Worm (Caenorhabditis elegans) whole organism, late embryonic: ENCODE data around the gene C35A5.6.

ENCODE experiments used
- F13H6.1 ChIP-seq: sonication (generic microtip); optimal IDR thresholded peaks from 2 replicates; lab custom pipeline; 2016; ENCODE audit warnings: missing genetic modification characterization, missing compliant biosample characterization
- K09A11.1 ChIP-seq: sonication (generic microtip); optimal IDR thresholded peaks from 2 replicates; lab custom pipeline; 2017; ENCODE audit warnings: antibody characterized with exemption, mild to moderate bottlenecking, missing genetic modification characterization, missing compliant biosample characterization; ENCODE audit not compliant: insufficient read depth
- T23F11.4 ChIP-seq: fragments of 200-800 bp; sonication (Bioruptor generic); optimal IDR thresholded peaks from 2 replicates; lab custom pipeline; 2018; ENCODE audit warnings: mild to moderate bottlenecking, missing genetic modification characterization, missing compliant biosample characterization
- ceh-14 ChIP-seq: sonication (generic microtip); optimal IDR thresholded peaks from 2 replicates; lab custom pipeline; 2016; ENCODE audit warnings: missing genotype, missing genetic modification characterization, missing compliant biosample characterization
- ceh-18 ChIP-seq: sonication (generic microtip); optimal IDR thresholded peaks from 2 replicates; lab custom pipeline; 2016; ENCODE audit warnings: missing genetic modification characterization, missing compliant biosample characterization
- ceh-2 ChIP-seq: sonication (generic microtip); optimal IDR thresholded peaks from 2 replicates; lab custom pipeline; 2016; ENCODE audit warnings: missing genotype, missing genetic modification characterization, missing compliant biosample characterization
- ceh-22 ChIP-seq: sonication (generic microtip); optimal IDR thresholded peaks from 2 replicates; lab custom pipeline; 2017; ENCODE audit warnings: missing biosample characterization, missing genetic modification characterization
- ceh-24 ChIP-seq: sonication (generic microtip); optimal IDR thresholded peaks from 2 replicates; lab custom pipeline; 2016; ENCODE audit warnings: mild to moderate bottlenecking, missing genetic modification characterization, missing compliant biosample characterization
- ceh-30 ChIP-seq: fragments of 150-350 bp; optimal IDR thresholded peaks from 2 replicates; lab custom pipeline; 2014; ENCODE audit warnings: missing biosample characterization, missing genetic modification characterization
- ceh-31 ChIP-seq: sonication (generic microtip); optimal IDR thresholded peaks from 2 replicates; lab custom pipeline; 2016; ENCODE audit warnings: missing genetic modification characterization, missing compliant biosample characterization
- ceh-34 ChIP-seq: sonication (generic microtip); optimal IDR thresholded peaks from 2 replicates; lab custom pipeline; 2016; ENCODE audit warnings: mild to moderate bottlenecking, missing genetic modification characterization, missing compliant biosample characterization
- ceh-48 ChIP-seq: sonication (generic microtip); optimal IDR thresholded peaks from 2 replicates; lab custom pipeline; 2016; ENCODE audit warnings: missing genetic modification characterization, inconsistent platforms, missing compliant biosample characterization
- dmd-4 ChIP-seq: sonication (generic microtip); optimal IDR thresholded peaks from 2 replicates; lab custom pipeline; 2016; ENCODE audit warnings: borderline replicate concordance, missing genetic modification characterization, missing compliant biosample characterization
- dve-1 ChIP-seq: sonication (generic microtip); optimal IDR thresholded peaks from 2 replicates; lab custom pipeline; 2017; ENCODE audit warnings: antibody characterized with exemption, mild to moderate bottlenecking, missing genetic modification characterization, missing compliant biosample characterization
- elt-2 ChIP-seq: sonication (generic microtip); optimal IDR thresholded peaks from 2 replicates; lab custom pipeline; 2016; ENCODE audit warnings: missing genetic modification reagents, missing genetic modification characterization, missing compliant biosample characterization
- elt-4 ChIP-seq: sonication (generic microtip); optimal IDR thresholded peaks from 2 replicates; lab custom pipeline; 2016; ENCODE audit warnings: missing genetic modification characterization, missing compliant biosample characterization
- ets-4 ChIP-seq: sonication (generic microtip); optimal IDR thresholded peaks from 2 replicates; lab custom pipeline; 2016; ENCODE audit warnings: missing genetic modification characterization, missing compliant biosample characterization
- eyg-1 ChIP-seq: sonication (generic microtip); optimal IDR thresholded peaks from 2 replicates; lab custom pipeline; 2016; ENCODE audit warnings: missing genotype, missing genetic modification characterization, missing compliant biosample characterization
- hlh-13 ChIP-seq: fragments of 200-800 bp; sonication (Bioruptor generic); optimal IDR thresholded peaks from 2 replicates; lab custom pipeline; 2018; ENCODE audit warnings: mild to moderate bottlenecking, missing genetic modification characterization, missing compliant biosample characterization
- hlh-15 ChIP-seq: sonication (generic microtip); optimal IDR thresholded peaks from 2 replicates; lab custom pipeline; 2016; ENCODE audit warnings: missing genetic modification characterization, missing compliant biosample characterization
- hlh-30 ChIP-seq: sonication (generic microtip); optimal IDR thresholded peaks from 2 replicates; lab custom pipeline; 2017; ENCODE audit warnings: antibody characterized with exemption, missing genetic modification characterization, missing compliant biosample characterization; ENCODE audit not compliant: insufficient read depth
- hlh-8 ChIP-seq: sonication (generic microtip); optimal IDR thresholded peaks from 2 replicates; lab custom pipeline; 2016; ENCODE audit warnings: missing genotype, missing genetic modification characterization, missing compliant biosample characterization
- lin-11 ChIP-seq: fragments of 200-800 bp; sonication (Bioruptor generic); optimal IDR thresholded peaks from 2 replicates; lab custom pipeline; 2018; ENCODE audit warnings: mild to moderate bottlenecking, missing genetic modification characterization, missing compliant biosample characterization
- madf-2 ChIP-seq: sonication (generic microtip); optimal IDR thresholded peaks from 2 replicates; lab custom pipeline; 2017; ENCODE audit warnings: missing genetic modification characterization, missing compliant biosample characterization
- nfya-1 ChIP-seq: sonication (generic microtip); optimal IDR thresholded peaks from 2 replicates; lab custom pipeline; 2017; ENCODE audit warnings: missing genetic modification characterization, mild to moderate bottlenecking, missing compliant biosample characterization, antibody characterized with exemption, moderate library complexity
- nhr-232 ChIP-seq: sonication (generic microtip); optimal IDR thresholded peaks from 2 replicates; lab custom pipeline; 2016; ENCODE audit warnings: missing genetic modification characterization, missing compliant biosample characterization
- npax-4 ChIP-seq: sonication (generic microtip); optimal IDR thresholded peaks from 2 replicates; lab custom pipeline; 2016; ENCODE audit warnings: missing genetic modification characterization, missing compliant biosample characterization
- pat-9 ChIP-seq: fragments of 200-800 bp; sonication (Bioruptor generic); optimal IDR thresholded peaks from 2 replicates; lab custom pipeline; 2018; ENCODE audit warnings: mild to moderate bottlenecking, missing genetic modification characterization, moderate library complexity, missing compliant biosample characterization
- pha-4 ChIP-seq: fragments of 150-350 bp; optimal IDR thresholded peaks from 2 replicates; lab custom pipeline; 2018; ENCODE audit warnings: missing biosample characterization, missing genetic modification reagents, missing genetic modification characterization
- ref-2 ChIP-seq: sonication (generic microtip); optimal IDR thresholded peaks from 2 replicates; lab custom pipeline; 2016; ENCODE audit warnings: missing genetic modification characterization, missing compliant biosample characterization
- sdc-2 ChIP-seq: sonication (generic microtip); optimal IDR thresholded peaks from 2 replicates; lab custom pipeline; 2016; ENCODE audit warnings: missing genotype, missing genetic modification characterization, missing compliant biosample characterization
- sox-2 ChIP-seq: fragments of 200-800 bp; sonication (Bioruptor generic); IDR thresholded peaks from 2 replicates; pipeline ENCODE4 v1.3.6; 2022; ENCODE audit warnings: missing genetic modification reagents, missing genetic modification characterization, missing compliant biosample characterization
- syd-9 ChIP-seq: sonication (generic microtip); optimal IDR thresholded peaks from 2 replicates; lab custom pipeline; 2016; ENCODE audit warnings: mild to moderate bottlenecking, missing genetic modification characterization, moderate library complexity, missing compliant biosample characterization
- unc-3 ChIP-seq, 2 experiments: fragments of 200-800 bp in 1 of 2; sonication (Bioruptor generic) in 1 of 2; sonication (generic microtip) in 1 of 2; conservative IDR thresholded peaks in 1 of 2; optimal IDR thresholded peaks in 1 of 2; 2 replicates each; pipeline versions ENCODE4 v1.3.6 to Lab custom; 2016 to 2022; ENCODE audit warnings: missing compliant biosample characterization in 2 of 2, missing genetic modification characterization in 2 of 2, missing genetic modification reagents in 1 of 2
- zip-5 ChIP-seq: sonication (generic microtip); optimal IDR thresholded peaks from 2 replicates; lab custom pipeline; 2016; ENCODE audit warnings: missing genetic modification characterization, missing compliant biosample characterization

C35A5.6 gene

DNA sequence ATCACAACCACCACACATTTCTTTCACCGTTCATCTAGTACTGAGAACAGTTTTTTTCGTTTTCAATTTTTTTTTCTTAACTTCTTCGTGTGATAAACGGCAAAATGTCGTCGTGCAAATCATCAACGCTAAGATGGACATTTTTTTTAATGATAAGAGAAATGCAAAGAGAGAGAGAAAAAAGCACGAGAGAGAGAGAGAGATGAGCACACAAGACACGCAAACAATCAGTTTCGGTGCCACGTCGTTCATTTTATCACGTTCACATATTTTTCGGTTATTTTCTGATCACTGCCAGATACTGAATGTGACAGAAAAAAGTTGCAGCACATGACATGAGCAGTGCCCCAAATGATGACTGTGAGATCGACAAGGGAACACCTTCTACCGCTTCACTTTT, 40.7 kb upstream of the C35A5.6 start, which contains the start of gene egl-9:
TSS of gene egl-9 (plus strand) at position 328 of the 400 bp plus-strand sequence.
- no peak for TF ChIP-seq dmd-4
- TF ChIP-seq T23F11.4: no peak
- TF ChIP-seq elt-2: no peak
- no peak for TF ChIP-seq ets-4 (tag; lab: Kevin White, UChicago)
- no peak for TF ChIP-seq hlh-15 (tag; lab: Kevin White, UChicago)
- TF ChIP-seq unc-3 (GFP tag; conservative IDR thresholded peaks at IDR 0.05; lab: Robert Waterston, UW): no peak
- TF ChIP-seq unc-3 (tag; optimal IDR thresholded peaks at IDR 0.05; lab: Kevin White, UChicago): no peak
- TF ChIP-seq zip-5 (tag; lab: Kevin White, UChicago): no peak
- TF ChIP-seq pha-4 (tag; lab: Kevin White, UChicago): no peak
- TF ChIP-seq ceh-14 (tag; lab: Kevin White, UChicago): no peak
- no peak for TF ChIP-seq F13H6.1 (tag; lab: Kevin White, UChicago)
- TF ChIP-seq hlh-8 (tag; lab: Kevin White, UChicago): no peak
- no peak for TF ChIP-seq elt-4 (tag; lab: Kevin White, UChicago)
- no peak for TF ChIP-seq ceh-34 (tag; lab: Kevin White, UChicago)
- TF ChIP-seq eyg-1: no peak
- no peak for TF ChIP-seq sdc-2 (tag; lab: Kevin White, UChicago)

DNA sequence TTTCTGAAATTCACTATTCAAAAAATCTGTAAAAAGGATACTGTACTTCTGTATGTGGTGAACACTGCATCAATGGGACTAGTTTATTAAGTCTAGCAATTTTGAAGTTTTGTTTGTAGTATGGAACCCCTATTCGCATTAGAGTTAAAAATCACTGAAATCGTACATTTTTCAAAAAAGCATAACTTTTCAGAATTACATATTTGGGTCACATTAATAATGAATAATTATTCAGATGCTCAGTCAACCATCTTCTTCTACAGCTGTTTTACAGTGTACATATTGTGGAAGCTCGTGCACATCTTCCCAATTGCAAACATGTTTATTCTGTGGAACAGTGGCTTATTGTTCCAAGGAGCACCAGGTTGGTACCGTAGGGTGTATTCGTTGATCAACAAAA, 40.2 kb upstream of the C35A5.6 start:
- TF ChIP-seq dve-1 (tag; lab: Kevin White, UChicago): no peak
- TF ChIP-seq ceh-22: no peak
- TF ChIP-seq lin-11: no peak
- TF ChIP-seq sox-2 (GFP tag; lab: Robert Waterston, UW): no peak
- no peak for TF ChIP-seq hlh-13

DNA sequence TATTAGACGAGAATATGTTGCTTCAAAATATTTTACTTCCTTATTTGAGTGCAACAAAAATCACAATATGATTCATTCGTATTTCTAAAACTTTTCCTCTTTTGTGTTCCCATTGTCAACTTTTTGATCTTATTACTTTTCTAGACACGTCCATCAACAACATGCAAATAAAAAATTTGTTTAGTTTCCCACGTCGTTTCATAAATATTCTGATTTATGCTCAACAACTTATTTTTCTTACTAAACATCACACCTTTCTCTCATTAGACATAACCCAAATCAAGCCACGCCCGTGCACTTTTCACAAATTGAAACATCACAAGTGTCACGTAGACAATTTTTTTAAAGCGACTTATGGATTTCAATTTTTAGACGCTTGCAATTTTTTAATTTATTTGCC, 39.1 kb upstream of the C35A5.6 start:
- TF ChIP-seq pat-9 (tag; lab: Kevin White, UChicago): no peak
- TF ChIP-seq madf-2 (tag; lab: Kevin White, UChicago): no peak
- no peak for TF ChIP-seq ceh-30 (tag; lab: Kevin White, UChicago)
- TF ChIP-seq eyg-1: no peak
- TF ChIP-seq ets-4 (tag; lab: Kevin White, UChicago): no peak
- TF ChIP-seq pha-4 (tag; lab: Kevin White, UChicago): no peak
- no peak for TF ChIP-seq ceh-31 (tag; lab: Kevin White, UChicago)
- TF ChIP-seq syd-9 (tag; lab: Kevin White, UChicago): no peak
- no peak for TF ChIP-seq hlh-30 (tag; lab: Kevin White, UChicago)
- TF ChIP-seq lin-11: no peak
- TF ChIP-seq, all 69 proteins: peak for 0

DNA sequence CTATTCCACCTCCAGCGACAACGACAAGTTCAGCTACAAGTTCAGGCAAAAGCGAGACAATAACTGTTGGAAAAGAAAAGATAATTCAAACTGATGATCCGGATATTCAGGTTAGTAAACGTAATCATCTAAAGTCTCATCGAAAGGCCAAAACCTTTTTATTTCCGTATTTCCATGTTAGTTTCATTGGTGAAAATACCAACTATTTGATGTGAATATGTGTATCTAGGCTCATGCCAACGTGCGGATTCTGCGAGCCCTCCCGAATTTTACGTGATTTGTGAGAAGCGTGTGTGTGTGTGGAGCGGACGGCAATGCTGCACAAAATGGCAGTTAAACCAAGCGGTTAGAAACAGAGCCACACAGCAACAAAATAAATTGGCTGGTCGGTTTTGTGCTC, 37.9 kb upstream of the C35A5.6 start:
- TF ChIP-seq K09A11.1 (tag; lab: Kevin White, UChicago): no peak
- TF ChIP-seq ref-2 (tag; lab: Kevin White, UChicago): no peak
- no peak for TF ChIP-seq ceh-24 (tag; lab: Kevin White, UChicago)
- TF ChIP-seq ets-4 (tag; lab: Kevin White, UChicago): no peak
- no peak for TF ChIP-seq npax-4 (tag; lab: Kevin White, UChicago)
- TF ChIP-seq ceh-2: no peak
- TF ChIP-seq ceh-48 (tag; lab: Kevin White, UChicago): no peak
- TF ChIP-seq nhr-232 (tag; lab: Kevin White, UChicago): no peak
- TF ChIP-seq nfya-1: no peak
- TF ChIP-seq sdc-2 (tag; lab: Kevin White, UChicago): no peak
- TF ChIP-seq ceh-18 (tag; lab: Kevin White, UChicago): no peak
- no peak for TF ChIP-seq pha-4 (tag; lab: Kevin White, UChicago)
- no peak for TF ChIP-seq ceh-22
- TF ChIP-seq dmd-4: no peak
